Fruit fly (Drosophila melanogaster) whole organism, embryonic: ENCODE data around the gene Cht5.

Experiments used
- Adf1 ChIP-seq: fragments of 200-800 bp; sonication (Bioruptor generic); IDR thresholded peaks from 2 replicates; pipeline ENCODE4 v1.3.6; 2022; ENCODE audit warnings: missing biosample characterization, missing genetic modification characterization
- Antp ChIP-seq: fragments of 200-800 bp; sonication (Bioruptor generic); optimal IDR thresholded peaks from 3 replicates; lab custom pipeline; 2016; ENCODE audit warnings: missing biosample characterization, missing genetic modification characterization
- Bgb ChIP-seq: fragments of 200-800 bp; sonication (Bioruptor generic); IDR thresholded peaks from 2 replicates; pipeline ENCODE4 v1.3.6; 2022; ENCODE audit warnings: missing biosample characterization, missing genetic modification characterization; ENCODE audit not compliant: partially characterized antibody
- Blimp-1 ChIP-seq: fragments of 200-800 bp; sonication (Bioruptor generic); optimal IDR thresholded peaks from 3 replicates; lab custom pipeline; 2018; ENCODE audit warnings: missing biosample characterization, missing genetic modification characterization, mild to moderate bottlenecking, moderate library complexity, missing genetic modification reagents
- CG11093 ChIP-seq: fragments of 200-800 bp; sonication (Bioruptor generic); IDR thresholded peaks from 3 replicates; pipeline ENCODE4 v1.3.6; 2022; ENCODE audit warnings: missing biosample characterization, missing genetic modification characterization
- CG12769 ChIP-seq: fragments of 200-800 bp; sonication (Bioruptor generic); optimal IDR thresholded peaks from 2 replicates; lab custom pipeline; 2019; ENCODE audit warnings: missing biosample characterization, mild to moderate bottlenecking, missing genetic modification characterization, moderate library complexity
- CG16779 ChIP-seq: fragments of 200-800 bp; sonication (Bioruptor generic); IDR thresholded peaks from 2 replicates; pipeline ENCODE4 v1.3.6; 2022; ENCODE audit warnings: missing biosample characterization, missing genetic modification characterization
- CG18476 ChIP-seq: fragments of 200-800 bp; sonication (Bioruptor generic); optimal IDR thresholded peaks from 2 replicates; lab custom pipeline; 2016; ENCODE audit warnings: missing biosample characterization, mild to moderate bottlenecking, missing genetic modification characterization
- CG2199 ChIP-seq: fragments of 200-800 bp; sonication (Bioruptor generic); IDR thresholded peaks from 3 replicates; pipeline ENCODE4 v1.3.6; 2022; ENCODE audit warnings: missing biosample characterization, missing genetic modification characterization
- CG30431 ChIP-seq: fragments of 200-800 bp; sonication (Bioruptor generic); optimal IDR thresholded peaks from 2 replicates; lab custom pipeline; 2017; ENCODE audit warnings: missing biosample characterization, missing genetic modification characterization
- CG8765 ChIP-seq: fragments of 200-800 bp; sonication (Bioruptor generic); IDR thresholded peaks from 2 replicates; pipeline ENCODE4 v1.3.6; 2022; ENCODE audit warnings: missing biosample characterization, missing genetic modification characterization
- Chrac-16 ChIP-seq: fragments of 200-800 bp; sonication (Bioruptor generic); optimal IDR thresholded peaks from 3 replicates; lab custom pipeline; 2016; ENCODE audit warnings: missing biosample characterization, missing genetic modification characterization
- Doc2 ChIP-seq: fragments of 200-800 bp; sonication (Bioruptor generic); IDR thresholded peaks from 2 replicates; pipeline ENCODE4 v1.3.6; 2022; ENCODE audit warnings: missing biosample characterization, missing genetic modification characterization
- ERR ChIP-seq: fragments of 200-800 bp; sonication (Bioruptor generic); optimal IDR thresholded peaks from 2 replicates; lab custom pipeline; 2016; ENCODE audit warnings: missing biosample characterization, missing genetic modification characterization
- HHEX ChIP-seq: fragments of 200-800 bp; sonication (Bioruptor generic); optimal IDR thresholded peaks from 3 replicates; lab custom pipeline; 2017; ENCODE audit warnings: missing biosample characterization, mild to moderate bottlenecking, missing genetic modification characterization, missing genetic modification reagents
- Hr78 ChIP-seq, 2 experiments: fragments of 200-800 bp in 1 of 2; fragments of >200 bp in 1 of 2; sonication (Bioruptor generic) in 1 of 2; optimal IDR thresholded peaks; 2 replicates each; lab custom pipeline; 2017 to 2019; ENCODE audit warnings: missing biosample characterization in 2 of 2, missing genetic modification characterization in 2 of 2, mild to moderate bottlenecking in 1 of 2, moderate library complexity in 1 of 2
- Jarid2 ChIP-seq: fragments of 200-800 bp; sonication (Bioruptor generic); optimal IDR thresholded peaks from 3 replicates; lab custom pipeline; 2017; ENCODE audit warnings: mild to moderate bottlenecking, missing biosample characterization, missing genetic modification reagents, missing genetic modification characterization
- Med ChIP-seq: fragments of 200-800 bp; sonication (Bioruptor generic); peaks from one replicate; lab custom pipeline; 2016; ENCODE audit warnings: missing biosample characterization, missing genetic modification characterization, mild to moderate bottlenecking, inconsistent platforms, moderate library complexity
- Nf-YB ChIP-seq: fragments of 200-800 bp; sonication (Bioruptor generic); optimal IDR thresholded peaks from 3 replicates; lab custom pipeline; 2019; ENCODE audit warnings: missing biosample characterization, mild to moderate bottlenecking, missing genetic modification characterization, moderate library complexity
- Nf-YC ChIP-seq: fragments of 200-800 bp; optimal IDR thresholded peaks from 3 replicates; lab custom pipeline; 2019; ENCODE audit warnings: missing biosample characterization, mild to moderate bottlenecking, missing genetic modification characterization, moderate library complexity
- Sin3A ChIP-seq: fragments of >200 bp; optimal IDR thresholded peaks from 2 replicates; lab custom pipeline; 2018
- Six4 ChIP-seq: fragments of 200-800 bp; sonication (Bioruptor generic); optimal IDR thresholded peaks from 2 replicates; lab custom pipeline; 2016; ENCODE audit warnings: missing biosample characterization, missing genetic modification characterization
- Vsx1 ChIP-seq: fragments of 200-800 bp; sonication (Bioruptor generic); optimal IDR thresholded peaks from 2 replicates; lab custom pipeline; 2017; ENCODE audit warnings: missing biosample characterization, mild to moderate bottlenecking, missing genetic modification characterization, missing genetic modification reagents
- abd-A ChIP-seq: fragments of 200-800 bp; sonication (Bioruptor generic); optimal IDR thresholded peaks from 3 replicates; lab custom pipeline; 2019; ENCODE audit warnings: missing biosample characterization, mild to moderate bottlenecking, missing genetic modification characterization, moderate library complexity
- ac ChIP-seq: fragments of 200-800 bp; sonication (Bioruptor generic); optimal IDR thresholded peaks from 3 replicates; lab custom pipeline; 2017; ENCODE audit warnings: missing biosample characterization, mild to moderate bottlenecking, missing genetic modification characterization
- gcm2 ChIP-seq: fragments of 200-800 bp; sonication (Bioruptor generic); optimal IDR thresholded peaks from 2 replicates; lab custom pipeline; 2016; ENCODE audit warnings: missing biosample characterization, missing genetic modification characterization
- grn ChIP-seq: fragments of 200-800 bp; sonication (Bioruptor generic); optimal IDR thresholded peaks from 3 replicates; lab custom pipeline; 2017; ENCODE audit warnings: missing biosample characterization, missing genetic modification characterization
- kni ChIP-seq: fragments of 200-800 bp; sonication (Bioruptor generic); optimal IDR thresholded peaks from 3 replicates; lab custom pipeline; 2017; ENCODE audit warnings: mild to moderate bottlenecking, missing biosample characterization, missing genetic modification reagents, missing genetic modification characterization
- lbe ChIP-seq: fragments of 200-800 bp; sonication (Bioruptor generic); optimal IDR thresholded peaks from 2 replicates; lab custom pipeline; 2016; ENCODE audit warnings: missing biosample characterization, mild to moderate bottlenecking, missing genetic modification characterization
- oc ChIP-seq: fragments of 200-800 bp; sonication (Bioruptor generic); optimal IDR thresholded peaks from 2 replicates; lab custom pipeline; 2018; ENCODE audit warnings: missing biosample characterization, mild to moderate bottlenecking, missing genetic modification characterization, moderate library complexity
- pita ChIP-seq: fragments of 200-800 bp; sonication (Bioruptor generic); optimal IDR thresholded peaks from 2 replicates; lab custom pipeline; 2017; ENCODE audit warnings: missing biosample characterization, mild to moderate bottlenecking, missing genetic modification characterization
- pros ChIP-seq: fragments of 200-800 bp; sonication (Bioruptor generic); optimal IDR thresholded peaks from 3 replicates; lab custom pipeline; 2019; ENCODE audit warnings: missing biosample characterization, mild to moderate bottlenecking, missing genetic modification characterization, moderate library complexity
- salm ChIP-seq: fragments of 200-800 bp; sonication (Bioruptor generic); optimal IDR thresholded peaks from 2 replicates; lab custom pipeline; 2018; ENCODE audit warnings: missing biosample characterization, mild to moderate bottlenecking, missing genetic modification characterization
- sd ChIP-seq: fragments of 200-800 bp; sonication (Bioruptor generic); optimal IDR thresholded peaks from 3 replicates; lab custom pipeline; 2018; ENCODE audit warnings: missing biosample characterization, mild to moderate bottlenecking, missing genetic modification characterization, moderate library complexity
- sens ChIP-seq: fragments of 200-800 bp; sonication (Bioruptor generic); peaks from one replicate; lab custom pipeline; 2016; ENCODE audit warnings: missing biosample characterization, missing genetic modification characterization
- tin ChIP-seq: fragments of 200-800 bp; sonication (Bioruptor generic); optimal IDR thresholded peaks from 3 replicates; lab custom pipeline; 2016; ENCODE audit warnings: missing biosample characterization, missing genetic modification characterization
- usp ChIP-seq: fragments of >200 bp; optimal IDR thresholded peaks from 2 replicates; lab custom pipeline; 2017; ENCODE audit warnings: missing biosample characterization, missing genetic modification characterization
- vvl ChIP-seq: fragments of 200-800 bp; sonication (Bioruptor generic); IDR thresholded peaks from 2 replicates; pipeline ENCODE4 v1.3.6; 2022; ENCODE audit warnings: missing biosample characterization, missing genetic modification characterization
- zf30C ChIP-seq: fragments of 200-800 bp; sonication (Bioruptor generic); optimal IDR thresholded peaks from 3 replicates; lab custom pipeline; 2018; ENCODE audit warnings: missing biosample characterization, mild to moderate bottlenecking, missing genetic modification characterization

Gene Cht5

DNA sequence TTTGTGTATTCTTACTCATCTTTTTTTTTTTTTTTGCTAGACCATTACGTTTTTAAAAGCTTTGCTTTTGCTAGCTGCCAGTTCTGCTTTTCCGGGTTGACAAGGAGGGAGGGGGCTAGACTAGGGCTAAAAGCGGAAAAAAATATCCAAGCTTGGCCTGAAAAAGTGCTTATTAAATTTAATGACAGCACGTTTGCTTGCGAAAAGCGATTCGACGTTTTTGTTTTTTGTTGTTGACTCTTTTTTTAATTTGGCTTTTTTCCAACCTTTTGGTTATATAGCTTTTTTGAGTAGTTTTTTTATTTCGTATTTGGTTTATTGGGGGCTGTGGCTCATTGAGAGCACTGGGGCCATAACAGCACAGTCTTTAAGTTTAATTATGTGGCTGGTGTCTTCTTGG lies 44.9 kb upstream of the Cht5 start:
- TF ChIP-seq zf30C (GFP tag; lab: Kevin White, UChicago) (no peak), Nf-YB (GFP tag; lab: Kevin White, UChicago) (no peak), ERR (no peak), Doc2 (GFP tag; lab: Robert Waterston, UW) (no peak), CG18476 (GFP tag; lab: Kevin White, UChicago) (no peak), Chrac-16 (no peak), usp (GFP tag; lab: Kevin White, UChicago) (no peak), Bgb (no peak), pita (GFP tag; lab: Kevin White, UChicago) (no peak), gcm2 (GFP tag; lab: Kevin White, UChicago) (no peak), CG30431 (no peak), HHEX (GFP tag; lab: Kevin White, UChicago) (no peak), lbe (GFP tag; lab: Kevin White, UChicago) (no peak), Adf1 (GFP tag; lab: Robert Waterston, UW) (no peak)

DNA sequence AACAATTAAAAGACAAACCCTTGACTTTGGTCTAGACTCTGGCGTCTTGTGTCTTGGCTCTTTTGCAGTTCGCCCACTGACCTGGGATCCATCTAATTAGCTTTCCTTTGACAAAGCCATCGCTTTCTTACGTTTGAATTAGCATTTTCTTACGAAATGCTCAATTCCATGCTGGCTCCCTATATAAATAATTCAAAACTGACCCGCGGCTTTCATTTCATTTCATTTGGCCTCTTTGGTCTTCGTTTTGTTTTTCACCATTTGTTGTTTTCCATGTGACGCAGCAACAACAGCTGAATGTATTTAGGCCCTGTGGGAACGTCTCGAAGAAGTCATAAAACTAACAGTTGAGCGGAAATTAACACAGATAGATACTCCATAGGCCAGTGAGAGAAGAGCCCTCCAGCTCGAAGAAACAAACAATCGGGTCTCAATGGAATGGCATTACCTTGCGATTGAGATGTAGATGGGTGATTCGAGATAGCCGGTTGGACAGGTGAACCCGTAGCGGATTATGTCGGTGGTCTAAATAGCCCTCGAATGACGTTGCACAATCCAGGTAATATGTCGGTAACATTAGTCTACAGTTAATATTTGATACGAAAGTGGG lies 43.2 kb upstream of the Cht5 start:
- peak; percentile 34 for TF ChIP-seq Blimp-1 (GFP tag; lab: Kevin White, UChicago)
- TF ChIP-seq Six4 = no peak
- TF ChIP-seq CG16779 (GFP tag; lab: Robert Waterston, UW) = no peak
- no peak for TF ChIP-seq salm
- TF ChIP-seq Vsx1 (GFP tag; lab: Kevin White, UChicago) = peak; percentile 25
- peak; percentile 6 for TF ChIP-seq CG12769 (tag; lab: Kevin White, UChicago)
- peak; percentile 79 for TF ChIP-seq grn (GFP tag; lab: Kevin White, UChicago)
- no peak for TF ChIP-seq Sin3A (lab: Kevin White, UChicago)
- TF ChIP-seq CG2199 = peak; percentile 87
- peak; percentile 13 for TF ChIP-seq sd (tag; lab: Kevin White, UChicago)
- no peak for TF ChIP-seq CG8765 (GFP tag; lab: Robert Waterston, UW)
- TF ChIP-seq Jarid2 = no peak
- peak; percentile 12 for TF ChIP-seq Med
- no peak for TF ChIP-seq Nf-YC (tag; lab: Kevin White, UChicago)
- peak; percentile 70 for TF ChIP-seq abd-A (tag; lab: Kevin White, UChicago)
- peak in 1 of 2 experiments; percentile 51 for TF ChIP-seq Hr78 (GFP tag; optimal IDR thresholded peaks at IDR 0.05; lab: Kevin White, UChicago)
- TF ChIP-seq sens (GFP tag; lab: Kevin White, UChicago) = peak; percentile 4
- TF ChIP-seq kni (GFP tag; lab: Kevin White, UChicago) = peak; percentile 67
- no peak for TF ChIP-seq CG11093 (GFP tag; lab: Robert Waterston, UW)
- TF ChIP-seq tin (GFP tag; lab: Kevin White, UChicago) = no peak
- peak; percentile 78 for TF ChIP-seq oc (tag; lab: Kevin White, UChicago)
- TF ChIP-seq pros = peak; percentile 98
- TF ChIP-seq Antp (GFP tag; lab: Kevin White, UChicago) = no peak
- TF ChIP-seq vvl (GFP tag; lab: Robert Waterston, UW) = peak; percentile 59; the same call in 1 of the 2 replicates
- TF ChIP-seq ac (GFP tag; lab: Kevin White, UChicago) = peak; percentile 46
- TF ChIP-seq, all 482 proteins: peak for 15
